Worm (Caenorhabditis elegans): ENCODE results near the gene Y43F8B.28.

Gene Y43F8B.28

DNA sequence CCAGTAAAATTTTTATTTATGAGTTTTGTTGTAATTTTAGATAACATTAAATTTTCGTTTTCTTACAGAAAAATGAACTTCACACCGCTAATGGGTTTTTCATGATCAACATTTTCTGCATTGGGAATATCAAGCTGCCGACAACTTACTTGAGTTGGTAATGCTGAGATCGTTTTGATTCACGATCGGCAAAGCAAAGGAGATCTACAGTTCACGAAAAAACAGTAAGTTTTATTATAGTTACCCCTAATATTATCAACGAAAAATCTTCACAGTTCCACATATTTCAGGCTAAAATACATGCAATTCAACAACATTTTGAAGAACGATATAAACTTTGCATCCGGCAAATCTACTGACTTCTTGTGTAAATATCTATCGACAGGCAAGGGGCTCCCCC lies 2.6 kb upstream of the Y43F8B.28 start, which contains the start of gene Y43F8B.22:
Gene Y43F8B.22 (plus strand): TSS at position 301 of the 400 bp plus-strand sequence.
- no peak for TF ChIP-seq mep-1 (tag; optimal IDR thresholded peaks at IDR 0.05)
- TF ChIP-seq unc-30 (tag; optimal IDR thresholded peaks at IDR 0.05), result no peak
- TF ChIP-seq tlp-1 (tag; optimal IDR thresholded peaks at IDR 0.05), result no peak
- TF ChIP-seq ztf-11 (tag; optimal IDR thresholded peaks at IDR 0.05), result no peak
- TF ChIP-seq fkh-8 (tag; optimal IDR thresholded peaks at IDR 0.05), result no peak
- no peak for TF ChIP-seq aha-1 (tag; optimal IDR thresholded peaks at IDR 0.05)
- TF ChIP-seq alr-1 (tag; optimal IDR thresholded peaks at IDR 0.05; ENCODE audit: borderline replicate concordance), result no peak
- TF ChIP-seq ceh-8 (GFP tag; optimal IDR thresholded peaks at IDR 0.05), result no peak
- no peak for TF ChIP-seq blmp-1 (tag; optimal IDR thresholded peaks at IDR 0.05)
- no peak for TF ChIP-seq nhr-12 (tag; optimal IDR thresholded peaks at IDR 0.05)
- no peak for TF ChIP-seq lir-3 (tag; optimal IDR thresholded peaks at IDR 0.05; ENCODE audit: poor library complexity)
- no peak for TF ChIP-seq lin-35 (GFP tag; optimal IDR thresholded peaks at IDR 0.05)
- no peak for TF ChIP-seq fkh-4 (tag; optimal IDR thresholded peaks at IDR 0.05; ENCODE audit: borderline replicate concordance)

- TF ChIP-seq mef-2 (tag; optimal IDR thresholded peaks at IDR 0.05) (no peak), nhr-85 (tag) (peak; percentile 58), egl-13 (tag; optimal IDR thresholded peaks at IDR 0.05) (no peak), Y116A8C.19 (tag; optimal IDR thresholded peaks at IDR 0.05; ENCODE audit: borderline replicate concordance) (no peak), nhr-20 (tag; optimal IDR thresholded peaks at IDR 0.05) (no peak), ama-1 (optimal IDR thresholded peaks at IDR 0.05) (no peak)
Observed at ce11 chrV:19484507-19484906, 612 bp upstream of the Y43F8B.28 start, which contains the start of gene Y43F8B.17. Gene Y43F8B.17 (plus strand): TSS chrV:19484721.

ce11 chrV:19485690-19486089 lies 571 bp downstream of the Y43F8B.28 start, which contains the start of gene Y43F8B.18:
Gene Y43F8B.18 (plus strand): TSS chrV:19485990.
- TF ChIP-seq grh-1 (GFP tag; IDR thresholded peaks at IDR 0.05), result no peak

- TF ChIP-seq C34B4.2 (tag; optimal IDR thresholded peaks at IDR 0.05) (no peak), nhr-11 (tag; optimal IDR thresholded peaks at IDR 0.05) (no peak)
Observed at ce11 chrV:19490461-19490860, 5.3 kb downstream of the Y43F8B.28 start, which contains the start of gene Y43F8B.7. Gene Y43F8B.7 (plus strand): TSS chrV:19490761.

DNA sequence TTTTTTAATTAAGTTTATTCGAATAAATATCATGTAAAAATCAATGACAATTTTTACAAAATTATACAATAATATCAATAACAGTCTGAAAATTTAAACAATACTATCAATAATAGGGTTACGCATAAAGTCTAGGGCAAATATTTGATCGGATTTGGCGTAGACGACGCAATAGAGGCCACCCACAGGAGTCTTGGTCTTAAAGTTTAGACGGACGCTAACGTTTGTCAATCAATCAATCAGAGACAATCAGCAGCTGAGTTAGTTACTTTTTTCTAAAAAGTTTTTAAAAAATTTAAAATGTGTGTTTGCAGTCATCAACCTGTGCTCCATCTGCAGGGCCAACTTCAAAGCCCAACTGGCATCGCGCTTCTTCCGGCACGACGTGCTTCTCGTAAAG lies 6.2 kb downstream of the Y43F8B.28 start, which contains the start of gene Y43F8B.29:
Gene Y43F8B.29 (plus strand): TSS at position 301 of the 400 bp plus-strand sequence.
- TF ChIP-seq nhr-47 (tag; optimal IDR thresholded peaks at IDR 0.05), result no peak
- TF ChIP-seq swsn-7 (tag; optimal IDR thresholded peaks at IDR 0.05), result no peak
- TF ChIP-seq ets-5 (GFP tag; IDR thresholded peaks at IDR 0.05), result no peak
- TF ChIP-seq lin-14 (GFP tag; optimal IDR thresholded peaks at IDR 0.05), result no peak
- no peak for TF ChIP-seq fkh-8 (tag; optimal IDR thresholded peaks at IDR 0.05)
- TF ChIP-seq unc-30 (tag; optimal IDR thresholded peaks at IDR 0.05), result no peak
- TF ChIP-seq zag-1 (tag; optimal IDR thresholded peaks at IDR 0.05), result no peak
- no peak for TF ChIP-seq snu-23 (GFP tag; optimal IDR thresholded peaks at IDR 0.05)
- no peak for TF ChIP-seq ztf-4 (tag; optimal IDR thresholded peaks at IDR 0.05)
- no peak for TF ChIP-seq ceh-63 (GFP tag; optimal IDR thresholded peaks at IDR 0.05)
- TF ChIP-seq hlh-4 (tag; optimal IDR thresholded peaks at IDR 0.05), result no peak
- TF ChIP-seq ces-1 (GFP tag; optimal IDR thresholded peaks at IDR 0.05), result no peak
- no peak for TF ChIP-seq mdl-1 (tag; optimal IDR thresholded peaks at IDR 0.05)
- TF ChIP-seq xbp-1 (tag; optimal IDR thresholded peaks at IDR 0.05), result no peak
- no peak for TF ChIP-seq mef-2 (tag; optimal IDR thresholded peaks at IDR 0.05)

DNA sequence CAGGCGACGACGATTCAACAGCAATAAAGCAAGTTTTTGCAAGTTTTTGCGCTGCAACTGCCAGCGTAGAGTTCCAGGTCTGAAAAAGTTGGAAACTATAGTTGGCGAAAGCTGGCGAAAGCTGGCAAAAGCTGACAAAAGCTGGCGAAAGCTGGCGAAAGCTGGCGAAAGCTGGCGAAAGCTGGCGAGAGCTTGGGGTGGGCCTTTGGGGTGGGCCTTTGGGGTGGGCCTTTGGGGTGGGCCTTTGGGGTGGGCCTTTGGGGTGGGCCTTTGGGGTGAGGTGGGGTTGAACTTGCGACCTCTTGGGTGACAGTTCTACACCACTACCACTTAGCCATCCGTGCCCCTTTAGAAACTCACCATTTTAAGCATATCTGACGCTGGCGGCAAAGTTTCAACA lies 10.0 kb downstream of the Y43F8B.28 start:
- TF ChIP-seq sptf-1 (tag; optimal IDR thresholded peaks at IDR 0.05), result no peak
- no peak for TF ChIP-seq lin-13 (GFP tag; optimal IDR thresholded peaks at IDR 0.05)
- TF ChIP-seq nhr-237 (tag; optimal IDR thresholded peaks at IDR 0.05), result no peak
- TF ChIP-seq efl-3 (GFP tag; optimal IDR thresholded peaks at IDR 0.05), result no peak
- TF ChIP-seq hlh-4 (tag; optimal IDR thresholded peaks at IDR 0.05), result no peak
- no peak for TF ChIP-seq sox-4 (tag; optimal IDR thresholded peaks at IDR 0.05)
- TF ChIP-seq nhr-47 (tag; optimal IDR thresholded peaks at IDR 0.05), result no peak
- TF ChIP-seq ceh-8 (GFP tag; optimal IDR thresholded peaks at IDR 0.05), result no peak
- TF ChIP-seq unc-30 (tag; optimal IDR thresholded peaks at IDR 0.05), result no peak
- no peak for TF ChIP-seq jun-1 (tag; optimal IDR thresholded peaks at IDR 0.05)
- no peak for TF ChIP-seq ets-5 (GFP tag; IDR thresholded peaks at IDR 0.05)
- TF ChIP-seq lin-39 (tag; optimal IDR thresholded peaks at IDR 0.05), result no peak
- TF ChIP-seq fos-1 (tag; optimal IDR thresholded peaks at IDR 0.05), result no peak
- no peak for TF ChIP-seq xbp-1 (tag; optimal IDR thresholded peaks at IDR 0.05)
- TF ChIP-seq isw-1 (GFP tag; IDR thresholded peaks at IDR 0.05), result no peak
- no peak for TF ChIP-seq mep-1 (tag; optimal IDR thresholded peaks at IDR 0.05)
- no peak for TF ChIP-seq mdl-1 (tag; optimal IDR thresholded peaks at IDR 0.05)
- TF ChIP-seq ama-1 (optimal IDR thresholded peaks at IDR 0.05), result no peak
- TF ChIP-seq fkh-10 (GFP tag; optimal IDR thresholded peaks at IDR 0.05), result no peak
